Fruit fly (Drosophila melanogaster): Measurements from ENCODE around the gene sgll.

DNA sequence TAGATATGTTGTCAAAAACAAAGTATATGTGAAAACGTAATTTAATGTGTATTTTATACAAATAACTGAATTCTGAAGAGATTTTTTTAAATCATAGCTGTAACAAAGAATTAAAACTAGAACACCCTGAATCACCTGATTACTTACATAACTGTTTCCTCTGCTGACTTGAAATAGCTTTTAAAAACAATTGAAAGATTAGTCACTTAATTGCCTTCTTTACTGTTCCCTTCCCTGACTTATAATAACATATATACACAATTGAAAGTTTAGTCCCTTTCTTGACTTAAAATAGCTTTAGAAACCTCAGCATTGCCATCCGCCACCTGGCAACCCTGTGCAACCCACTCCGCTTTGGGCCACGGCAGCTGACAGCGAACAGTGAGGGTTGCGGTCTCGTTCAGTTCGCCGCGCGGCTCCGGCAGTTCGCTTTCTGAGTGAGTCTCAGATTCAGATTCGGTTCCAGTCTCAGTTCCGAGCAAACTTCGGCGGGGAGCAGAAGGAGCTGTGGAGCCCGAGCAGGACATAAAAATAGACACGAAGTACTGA, 3.7 kb downstream of the sgll start, which contains the start of gene CG34384:
- TF ChIP-seq psq (optimal IDR thresholded peaks at IDR 0.05) (no peak), EcR (GFP tag; optimal IDR thresholded peaks at IDR 0.05) (no peak), usp (GFP tag; optimal IDR thresholded peaks at IDR 0.05) (no peak)

Measured in whole organism.